Fruit fly (Drosophila melanogaster) whole organism, prepupa: ENCODE data around the gene mtTFB2.

Experiments
- Blimp-1 ChIP-seq: fragments of 200-800 bp; sonication (Bioruptor generic); optimal IDR thresholded peaks from 3 replicates; lab custom pipeline; 2017; ENCODE audit warnings: missing biosample characterization, missing genetic modification characterization, mild to moderate bottlenecking, moderate library complexity, missing genetic modification reagents
- CG10669 ChIP-seq: fragments of 200-800 bp; sonication (Bioruptor generic); optimal IDR thresholded peaks from 3 replicates; lab custom pipeline; 2018; ENCODE audit warnings: missing biosample characterization, mild to moderate bottlenecking, missing genetic modification characterization, moderate library complexity
- CG11762 ChIP-seq: fragments of 200-800 bp; sonication (Bioruptor generic); optimal IDR thresholded peaks from 3 replicates; lab custom pipeline; 2016; ENCODE audit warnings: missing biosample characterization, missing genetic modification characterization; ENCODE audit not compliant: insufficient read depth
- CG11902 ChIP-seq: fragments of 200-800 bp; sonication (Bioruptor generic); optimal IDR thresholded peaks from 3 replicates; lab custom pipeline; 2016; ENCODE audit warnings: missing biosample characterization, missing genetic modification characterization
- CG1621 ChIP-seq: fragments of 200-800 bp; sonication (Bioruptor generic); optimal IDR thresholded peaks from 3 replicates; lab custom pipeline; 2018; ENCODE audit warnings: missing biosample characterization, mild to moderate bottlenecking, missing genetic modification characterization
- CG16779 ChIP-seq: fragments of 200-800 bp; sonication (Bioruptor generic); optimal IDR thresholded peaks from 3 replicates; lab custom pipeline; 2017; ENCODE audit warnings: missing biosample characterization, mild to moderate bottlenecking, missing genetic modification characterization
- CG3032 ChIP-seq: fragments of 200-800 bp; optimal IDR thresholded peaks from 2 replicates; lab custom pipeline; 2019; ENCODE audit warnings: missing biosample characterization, mild to moderate bottlenecking, missing genetic modification characterization, moderate library complexity
- CG31627 ChIP-seq: fragments of 200-800 bp; sonication (Bioruptor generic); optimal IDR thresholded peaks from 3 replicates; lab custom pipeline; 2016; ENCODE audit warnings: missing biosample characterization, missing genetic modification characterization
- CG34406 ChIP-seq: fragments of 200-800 bp; sonication (Bioruptor generic); optimal IDR thresholded peaks from 3 replicates; lab custom pipeline; 2016; ENCODE audit warnings: missing biosample characterization, missing genetic modification characterization
- CG6163 ChIP-seq: fragments of 200-800 bp; sonication (Bioruptor generic); IDR thresholded peaks from 3 replicates; pipeline ENCODE4 v1.3.6; 2022; ENCODE audit warnings: missing biosample characterization, missing genetic modification characterization
- CG6276 ChIP-seq: fragments of 200-800 bp; sonication (Bioruptor generic); optimal IDR thresholded peaks from 2 replicates; lab custom pipeline; 2017; ENCODE audit warnings: missing biosample characterization, mild to moderate bottlenecking, missing genetic modification characterization
- CG6854 ChIP-seq: fragments of 200-800 bp; sonication (Bioruptor generic); optimal IDR thresholded peaks from 2 replicates; lab custom pipeline; 2017; ENCODE audit warnings: missing biosample characterization, mild to moderate bottlenecking, missing genetic modification characterization
- CG8119 ChIP-seq: fragments of 200-800 bp; sonication (Bioruptor generic); IDR thresholded peaks from 3 replicates; pipeline ENCODE4 v1.3.6; 2022; ENCODE audit warnings: missing biosample characterization, missing genetic modification characterization
- CG8319 ChIP-seq: fragments of 200-800 bp; sonication (Bioruptor generic); optimal IDR thresholded peaks from 3 replicates; lab custom pipeline; 2016; ENCODE audit warnings: missing biosample characterization, missing genetic modification characterization
- CG9139 ChIP-seq: fragments of 200-800 bp; sonication (Bioruptor generic); optimal IDR thresholded peaks from 3 replicates; lab custom pipeline; 2017; ENCODE audit warnings: missing biosample characterization, mild to moderate bottlenecking, missing genetic modification characterization
- Eip75B ChIP-seq: fragments of 200-800 bp; sonication (Bioruptor generic); optimal IDR thresholded peaks from 3 replicates; lab custom pipeline; 2016; ENCODE audit warnings: missing biosample characterization, missing genetic modification characterization
- Eip78C ChIP-seq: fragments of 200-800 bp; sonication (Bioruptor generic); peaks from one replicate; lab custom pipeline; 2016; ENCODE audit warnings: missing biosample characterization, missing genetic modification characterization
- Eip93F ChIP-seq: fragments of 200-800 bp; sonication (Bioruptor generic); optimal IDR thresholded peaks from 2 replicates; lab custom pipeline; 2016; ENCODE audit warnings: missing biosample characterization, mild to moderate bottlenecking, missing genetic modification characterization
- Ets96B ChIP-seq: fragments of 200-800 bp; optimal IDR thresholded peaks from 2 replicates; lab custom pipeline; 2019; ENCODE audit warnings: missing biosample characterization, mild to moderate bottlenecking, missing genetic modification characterization, moderate library complexity
- Hr39 ChIP-seq: fragments of 200-800 bp; sonication (Bioruptor generic); optimal IDR thresholded peaks from 2 replicates; lab custom pipeline; 2016; ENCODE audit warnings: missing biosample characterization, missing genetic modification characterization
- Hr4 ChIP-seq: fragments of 200-800 bp; sonication (Bioruptor generic); optimal IDR thresholded peaks from 3 replicates; lab custom pipeline; 2016; ENCODE audit warnings: missing biosample characterization, missing genetic modification characterization
- Met ChIP-seq: fragments of 200-800 bp; sonication (Bioruptor generic); optimal IDR thresholded peaks from 3 replicates; lab custom pipeline; 2016; ENCODE audit warnings: missing biosample characterization, missing genetic modification characterization
- OdsH ChIP-seq: fragments of 200-800 bp; sonication (Bioruptor generic); optimal IDR thresholded peaks from 3 replicates; lab custom pipeline; 2016; ENCODE audit warnings: missing biosample characterization, missing genetic modification characterization
- Smox ChIP-seq: fragments of 200-800 bp; sonication (Bioruptor generic); optimal IDR thresholded peaks from 3 replicates; lab custom pipeline; 2016; ENCODE audit warnings: missing biosample characterization, missing genetic modification characterization
- Sox102F ChIP-seq: fragments of 200-800 bp; sonication (Bioruptor generic); optimal IDR thresholded peaks from 2 replicates; lab custom pipeline; 2016; ENCODE audit warnings: missing biosample characterization, mild to moderate bottlenecking, missing genetic modification characterization
- Sox14 ChIP-seq: fragments of 200-800 bp; sonication (Bioruptor generic); optimal IDR thresholded peaks from 3 replicates; lab custom pipeline; 2016; ENCODE audit warnings: missing biosample characterization, missing genetic modification characterization
- Sox15 ChIP-seq: fragments of 200-800 bp; sonication (Bioruptor generic); optimal IDR thresholded peaks from 3 replicates; lab custom pipeline; 2016; ENCODE audit warnings: missing biosample characterization, missing genetic modification characterization
- achi ChIP-seq: fragments of 200-800 bp; sonication (Bioruptor generic); optimal IDR thresholded peaks from 3 replicates; lab custom pipeline; 2016; ENCODE audit warnings: missing biosample characterization, missing genetic modification characterization
- cyc ChIP-seq: fragments of 200-800 bp; sonication (Bioruptor generic); optimal IDR thresholded peaks from 3 replicates; lab custom pipeline; 2016; ENCODE audit warnings: missing biosample characterization, missing genetic modification characterization
- dac ChIP-seq: fragments of 200-800 bp; sonication (Bioruptor generic); optimal IDR thresholded peaks from 2 replicates; lab custom pipeline; 2017; ENCODE audit warnings: missing biosample characterization, mild to moderate bottlenecking, missing genetic modification characterization
- dsx ChIP-seq: fragments of 200-800 bp; optimal IDR thresholded peaks from 3 replicates; lab custom pipeline; 2019; ENCODE audit warnings: missing biosample characterization, mild to moderate bottlenecking, missing genetic modification characterization, moderate library complexity; ENCODE audit not compliant: poor library complexity, severe bottlenecking
- eg ChIP-seq: fragments of 200-800 bp; sonication (Bioruptor generic); IDR thresholded peaks from 3 replicates; pipeline ENCODE4 v1.3.6; 2022; ENCODE audit warnings: missing biosample characterization, missing genetic modification characterization
- fd85E ChIP-seq: fragments of 200-800 bp; sonication (Bioruptor generic); optimal IDR thresholded peaks from 3 replicates; lab custom pipeline; 2016; ENCODE audit warnings: missing biosample characterization, missing genetic modification characterization
- fkh ChIP-seq: fragments of 200-800 bp; sonication (Bioruptor generic); optimal IDR thresholded peaks from 3 replicates; lab custom pipeline; 2017; ENCODE audit warnings: missing biosample characterization, mild to moderate bottlenecking, missing genetic modification characterization, moderate library complexity
- lz ChIP-seq: fragments of 200-800 bp; sonication (Bioruptor generic); optimal IDR thresholded peaks from 3 replicates; lab custom pipeline; 2016; ENCODE audit warnings: missing biosample characterization, missing genetic modification characterization
- net ChIP-seq: fragments of 200-800 bp; sonication (Bioruptor generic); optimal IDR thresholded peaks from 3 replicates; lab custom pipeline; 2016; ENCODE audit warnings: missing biosample characterization, missing genetic modification characterization
- salr ChIP-seq, 2 experiments: fragments of 200-800 bp; sonication (Bioruptor generic); optimal IDR thresholded peaks; 3 replicates each; lab custom pipeline; 2016 to 2018; ENCODE audit warnings: missing biosample characterization in 2 of 2, missing genetic modification characterization in 2 of 2, mild to moderate bottlenecking in 1 of 2
- svp ChIP-seq: fragments of 200-800 bp; sonication (Bioruptor generic); peaks from one replicate; lab custom pipeline; 2016; ENCODE audit warnings: missing biosample characterization, missing genetic modification characterization
- vri ChIP-seq: fragments of 200-800 bp; sonication (Bioruptor generic); optimal IDR thresholded peaks from 3 replicates; lab custom pipeline; 2016; ENCODE audit warnings: missing biosample characterization, mild to moderate bottlenecking, missing genetic modification characterization

mtTFB2 gene

DNA sequence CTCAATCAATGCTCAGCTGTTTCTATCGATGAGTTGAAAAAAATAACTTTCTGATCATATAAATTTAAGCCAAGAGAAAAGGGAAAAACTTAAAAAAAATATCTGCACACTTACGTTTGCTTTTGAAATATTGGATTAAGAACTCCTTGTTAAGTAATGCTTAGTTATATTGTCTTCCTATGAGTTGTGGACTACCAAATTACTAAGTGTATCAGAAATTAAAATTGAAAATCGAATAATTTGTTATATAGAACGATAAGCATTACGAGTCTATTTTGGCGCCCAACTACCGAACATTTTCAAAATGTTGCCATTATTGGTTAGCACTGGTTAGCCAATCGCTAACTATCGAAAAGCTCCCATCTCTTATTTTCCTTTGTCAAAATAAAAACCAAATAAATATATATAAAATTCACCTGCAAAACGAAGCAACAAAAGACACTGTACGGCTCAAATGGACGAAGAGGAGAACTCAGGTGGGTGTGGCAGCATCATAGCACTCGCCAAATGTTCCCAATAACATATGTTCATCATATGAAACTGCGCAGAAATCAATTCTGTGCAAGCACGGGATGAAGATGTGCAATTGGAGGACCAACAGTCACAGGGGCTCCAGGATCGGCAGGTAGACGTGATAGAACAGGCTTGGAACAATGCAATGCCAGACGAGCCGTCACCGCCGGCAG, 3.6 kb downstream of the mtTFB2 start, which contains the start of gene ohgt (continued):
- TF ChIP-seq CG3032 (tag; lab: Kevin White, UChicago): peak; percentile 44
- peak; percentile 41 for TF ChIP-seq achi
- TF ChIP-seq CG6163 (GFP tag; lab: Robert Waterston, UW): no peak
- TF ChIP-seq CG31627 (GFP tag; lab: Kevin White, UChicago): peak; percentile 26
- TF ChIP-seq CG16779 (tag; lab: Kevin White, UChicago): no peak
- no peak for TF ChIP-seq CG6854 (GFP tag; lab: Kevin White, UChicago)
- TF ChIP-seq lz (GFP tag; lab: Kevin White, UChicago): peak; percentile 25
- no peak for TF ChIP-seq CG9139 (GFP tag; lab: Kevin White, UChicago)
- peak; percentile 32 for TF ChIP-seq cyc (GFP tag; lab: Kevin White, UChicago)
- TF ChIP-seq CG11902 (GFP tag; lab: Kevin White, UChicago): no peak
- TF ChIP-seq net (GFP tag; lab: Kevin White, UChicago): no peak
- TF ChIP-seq Eip75B (GFP tag; lab: Kevin White, UChicago): no peak
- no peak for TF ChIP-seq CG1621
- TF ChIP-seq CG34406: peak; percentile 33
- TF ChIP-seq CG11762 (GFP tag; lab: Kevin White, UChicago): no peak
- TF ChIP-seq Smox (GFP tag; lab: Kevin White, UChicago): no peak
- peak; percentile 73 for TF ChIP-seq Sox14 (GFP tag; lab: Kevin White, UChicago)
- TF ChIP-seq dac (GFP tag; lab: Kevin White, UChicago): no peak
- no peak for TF ChIP-seq svp (GFP tag; lab: Kevin White, UChicago)
- TF ChIP-seq Sox15 (GFP tag; lab: Kevin White, UChicago): no peak
- TF ChIP-seq, all 60 proteins: peak for 20

DNA sequence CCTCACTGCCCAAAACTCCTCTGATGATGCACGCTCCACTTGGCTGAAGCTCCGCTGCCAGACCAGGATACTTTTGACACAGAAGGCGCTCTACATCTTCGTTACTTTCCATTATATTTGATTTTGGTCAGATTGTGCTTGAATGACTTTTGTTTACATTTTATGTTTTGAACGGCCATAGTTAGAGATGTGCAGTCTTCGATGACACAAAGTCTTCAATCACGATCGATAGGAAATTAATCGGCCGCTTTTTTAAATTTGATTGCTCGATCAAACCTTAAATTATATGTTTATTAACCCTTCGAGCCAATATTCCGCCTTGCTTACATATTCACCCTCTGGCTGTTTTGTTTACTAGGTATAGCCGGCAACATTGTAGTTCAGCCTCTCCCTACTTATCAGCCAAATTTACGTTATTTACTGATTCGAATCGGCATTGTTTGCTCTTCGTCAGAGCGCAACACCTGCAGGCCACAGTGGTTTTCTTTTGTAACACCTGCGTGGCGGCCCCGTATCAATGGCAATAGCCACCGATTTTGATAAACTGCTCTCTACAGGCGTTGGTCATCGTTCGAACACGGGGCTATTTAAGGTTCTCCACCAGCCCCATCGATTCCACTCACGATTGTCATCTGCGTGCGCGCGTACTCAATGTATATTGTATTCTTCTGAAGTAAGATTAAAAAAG, 7.5 kb downstream of the mtTFB2 start, which contains the start of the genes Fancl and Npc2e:
Gene Fancl (minus strand): TSS at position 175 of the 688 bp plus-strand sequence.
Gene Npc2e (plus strand): TSS at position 638 of the 688 bp plus-strand sequence.
- peak; percentile 61 for TF ChIP-seq vri
- TF ChIP-seq fkh (GFP tag; lab: Kevin White, UChicago): peak; percentile 85
- TF ChIP-seq CG8119 (GFP tag; lab: Robert Waterston, UW): no peak
- TF ChIP-seq Sox15 (GFP tag; lab: Kevin White, UChicago): no peak
- no peak for TF ChIP-seq CG9139 (GFP tag; lab: Kevin White, UChicago)
- no peak for TF ChIP-seq CG6854 (GFP tag; lab: Kevin White, UChicago)
- no peak for TF ChIP-seq CG10669
- TF ChIP-seq Sox102F (GFP tag; lab: Kevin White, UChicago): no peak
- TF ChIP-seq OdsH (GFP tag; lab: Kevin White, UChicago): no peak
- peak; percentile 0 for TF ChIP-seq Eip78C (GFP tag; lab: Kevin White, UChicago)

DNA sequence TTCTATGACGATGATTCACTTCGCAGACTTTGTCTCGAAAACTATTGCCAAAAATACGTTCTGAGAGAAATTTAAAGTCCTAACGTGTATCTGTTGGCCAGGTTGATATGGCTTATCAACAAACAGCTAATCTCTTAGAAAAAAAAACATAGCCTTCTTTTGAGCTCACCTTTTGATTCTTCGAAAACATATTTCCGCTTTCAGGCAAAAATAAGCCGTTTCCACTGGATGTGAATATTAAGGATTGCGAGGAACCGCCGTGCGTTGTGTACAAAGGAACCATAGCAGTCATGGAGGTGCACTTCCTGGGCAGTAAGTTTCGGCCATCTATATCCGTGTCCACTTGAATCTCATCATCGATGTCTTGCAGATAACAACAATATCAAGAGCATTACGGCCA, 8.2 kb downstream of the mtTFB2 start:
- TF ChIP-seq Sox102F (GFP tag; lab: Kevin White, UChicago): no peak
- TF ChIP-seq CG8319: no peak
- TF ChIP-seq CG1621: no peak
- TF ChIP-seq CG3032 (tag; lab: Kevin White, UChicago): no peak
- TF ChIP-seq salr (GFP tag; optimal IDR thresholded peaks at IDR 0.05; lab: Kevin White, UChicago): no peak
- no peak for TF ChIP-seq Blimp-1 (GFP tag; lab: Kevin White, UChicago)
- no peak for TF ChIP-seq Sox14 (GFP tag; lab: Kevin White, UChicago)

dm6 chr3R:10054278-10054975, 9.1 kb downstream of the mtTFB2 start:
- TF ChIP-seq eg (GFP tag; lab: Robert Waterston, UW): no peak
- no peak for TF ChIP-seq Ets96B
- no peak for TF ChIP-seq dsx (GFP tag; lab: Kevin White, UChicago)
- TF ChIP-seq Met: peak; percentile 29
- no peak for TF ChIP-seq CG9139 (GFP tag; lab: Kevin White, UChicago)
- TF ChIP-seq lz (GFP tag; lab: Kevin White, UChicago): no peak
- no peak for TF ChIP-seq Hr4
- peak; percentile 46 for TF ChIP-seq fkh (GFP tag; lab: Kevin White, UChicago)
- TF ChIP-seq CG6276: no peak
- peak; percentile 15 for TF ChIP-seq Hr39
- no peak for TF ChIP-seq fd85E (GFP tag; lab: Kevin White, UChicago)
- peak; percentile 79 for TF ChIP-seq Eip93F (GFP tag; lab: Kevin White, UChicago)
- peak; percentile 87 for TF ChIP-seq vri
- TF ChIP-seq Eip78C (GFP tag; lab: Kevin White, UChicago): peak; percentile 12
- no peak for TF ChIP-seq CG11762 (GFP tag; lab: Kevin White, UChicago)
